Fruit fly (Drosophila melanogaster): ENCODE results near the gene SdicA.

SdicA gene

dm6 chrX:20240518-20241186, 38.9 kb upstream of the SdicA start:
- TF ChIP-seq cnc (optimal IDR thresholded peaks at IDR 0.05) = no peak
- TF ChIP-seq Clk (GFP tag; optimal IDR thresholded peaks at IDR 0.05) = no peak
- TF ChIP-seq toe (GFP tag; optimal IDR thresholded peaks at IDR 0.05) = no peak
- TF ChIP-seq kay (GFP tag; ENCODE audit: borderline replicate concordance) = no peak
- TF ChIP-seq CG33017 (tag; optimal IDR thresholded peaks at IDR 0.05) = no peak
- TF ChIP-seq CG7045 (GFP tag; optimal IDR thresholded peaks at IDR 0.05) = no peak
- TF ChIP-seq Crg-1 (GFP tag; optimal IDR thresholded peaks at IDR 0.05) = no peak
- TF ChIP-seq CG1620 (GFP tag; optimal IDR thresholded peaks at IDR 0.05) = no peak
- TF ChIP-seq CG11617 (GFP tag; optimal IDR thresholded peaks at IDR 0.05) = no peak
- TF ChIP-seq CG5204 (GFP tag; optimal IDR thresholded peaks at IDR 0.05) = no peak
- TF ChIP-seq cic (GFP tag; optimal IDR thresholded peaks at IDR 0.05) = no peak
- TF ChIP-seq bab1 (GFP tag; optimal IDR thresholded peaks at IDR 0.05) = no peak

dm6 chrX:20239608-20239941, 37.8 kb upstream of the SdicA start, which contains the start of gene obst-A:
Gene obst-A (plus strand): TSS chrX:20239855.
- TF ChIP-seq toe (GFP tag; optimal IDR thresholded peaks at IDR 0.05) (no peak), Hr96 (GFP tag; optimal IDR thresholded peaks at IDR 0.05) (no peak), CG14711 (tag; optimal IDR thresholded peaks at IDR 0.05) (no peak), CG5204 (GFP tag; optimal IDR thresholded peaks at IDR 0.05) (no peak), cnc (optimal IDR thresholded peaks at IDR 0.05) (no peak), CG11617 (GFP tag; optimal IDR thresholded peaks at IDR 0.05) (no peak), Crg-1 (GFP tag; optimal IDR thresholded peaks at IDR 0.05) (no peak), ovo (GFP tag; optimal IDR thresholded peaks at IDR 0.05) (no peak), tj (GFP tag; optimal IDR thresholded peaks at IDR 0.05) (no peak), CG7101 (tag; optimal IDR thresholded peaks at IDR 0.05) (no peak), CG33017 (tag; optimal IDR thresholded peaks at IDR 0.05) (no peak), bab1 (GFP tag; optimal IDR thresholded peaks at IDR 0.05) (no peak), pad (GFP tag; optimal IDR thresholded peaks at IDR 0.05) (no peak), Clk (GFP tag; optimal IDR thresholded peaks at IDR 0.05) (no peak), kay (GFP tag; ENCODE audit: borderline replicate concordance) (no peak), Mnt (GFP tag; optimal IDR thresholded peaks at IDR 0.05) (no peak), CG12768 (GFP tag; optimal IDR thresholded peaks at IDR 0.05) (no peak), CG7045 (GFP tag; optimal IDR thresholded peaks at IDR 0.05) (no peak), CG1620 (GFP tag; optimal IDR thresholded peaks at IDR 0.05) (no peak)

dm6 chrX:20238736-20239607, 37.2 kb upstream of the SdicA start:
- TF ChIP-seq ovo (GFP tag; optimal IDR thresholded peaks at IDR 0.05) (no peak), CG33017 (tag; optimal IDR thresholded peaks at IDR 0.05) (no peak), Mnt (GFP tag; optimal IDR thresholded peaks at IDR 0.05) (no peak), Crg-1 (GFP tag; optimal IDR thresholded peaks at IDR 0.05) (no peak), CG7101 (tag; optimal IDR thresholded peaks at IDR 0.05) (no peak), CG11617 (GFP tag; optimal IDR thresholded peaks at IDR 0.05) (no peak), toe (GFP tag; optimal IDR thresholded peaks at IDR 0.05) (no peak), CG5204 (GFP tag; optimal IDR thresholded peaks at IDR 0.05) (no peak), cnc (optimal IDR thresholded peaks at IDR 0.05) (no peak), CG14711 (tag; optimal IDR thresholded peaks at IDR 0.05) (no peak), Clk (GFP tag; optimal IDR thresholded peaks at IDR 0.05) (no peak), bab1 (GFP tag; optimal IDR thresholded peaks at IDR 0.05) (no peak), kay (GFP tag; ENCODE audit: borderline replicate concordance) (no peak), CG12768 (GFP tag; optimal IDR thresholded peaks at IDR 0.05) (no peak), CG7045 (GFP tag; optimal IDR thresholded peaks at IDR 0.05) (no peak), pad (GFP tag; optimal IDR thresholded peaks at IDR 0.05) (no peak), cic (GFP tag; optimal IDR thresholded peaks at IDR 0.05) (no peak), CG1620 (GFP tag; optimal IDR thresholded peaks at IDR 0.05) (no peak), tj (GFP tag; optimal IDR thresholded peaks at IDR 0.05) (no peak)

dm6 chrX:20237914-20238313, 36.2 kb upstream of the SdicA start:
- no peak for TF ChIP-seq cic (GFP tag; optimal IDR thresholded peaks at IDR 0.05)
- no peak for TF ChIP-seq CG12768 (GFP tag; optimal IDR thresholded peaks at IDR 0.05)
- TF ChIP-seq CG1620 (GFP tag; optimal IDR thresholded peaks at IDR 0.05) = no peak
- no peak for TF ChIP-seq Crg-1 (GFP tag; optimal IDR thresholded peaks at IDR 0.05)
- TF ChIP-seq CG14711 (tag; optimal IDR thresholded peaks at IDR 0.05) = no peak
- TF ChIP-seq ovo (GFP tag; optimal IDR thresholded peaks at IDR 0.05) = no peak
- no peak for TF ChIP-seq tj (GFP tag; optimal IDR thresholded peaks at IDR 0.05)
- no peak for TF ChIP-seq Mnt (GFP tag; optimal IDR thresholded peaks at IDR 0.05)
- TF ChIP-seq CG7045 (GFP tag; optimal IDR thresholded peaks at IDR 0.05) = no peak
- TF ChIP-seq CG33017 (tag; optimal IDR thresholded peaks at IDR 0.05) = no peak
- no peak for TF ChIP-seq kay (GFP tag; ENCODE audit: borderline replicate concordance)
- no peak for TF ChIP-seq CG7101 (tag; optimal IDR thresholded peaks at IDR 0.05)
- no peak for TF ChIP-seq toe (GFP tag; optimal IDR thresholded peaks at IDR 0.05)
- no peak for TF ChIP-seq pad (GFP tag; optimal IDR thresholded peaks at IDR 0.05)
- no peak for TF ChIP-seq Hr96 (GFP tag; optimal IDR thresholded peaks at IDR 0.05)
- no peak for TF ChIP-seq cnc (optimal IDR thresholded peaks at IDR 0.05)
- TF ChIP-seq Clk (GFP tag; optimal IDR thresholded peaks at IDR 0.05) = no peak
- TF ChIP-seq CG11617 (GFP tag; optimal IDR thresholded peaks at IDR 0.05) = no peak
- no peak for TF ChIP-seq bab1 (GFP tag; optimal IDR thresholded peaks at IDR 0.05)

dm6 chrX:20235794-20236513, 34.2 kb upstream of the SdicA start, which contains the start of gene sw:
Gene sw (minus strand): TSS chrX:20236382.
- TF ChIP-seq CG14711 (tag; optimal IDR thresholded peaks at IDR 0.05) = peak; percentile 13
- no peak for TF ChIP-seq Clk (GFP tag; optimal IDR thresholded peaks at IDR 0.05)
- no peak for TF ChIP-seq kay (GFP tag; ENCODE audit: borderline replicate concordance)
- TF ChIP-seq CG11617 (GFP tag; optimal IDR thresholded peaks at IDR 0.05) = peak; percentile 54
- peak; percentile 63 for TF ChIP-seq CG5204 (GFP tag; optimal IDR thresholded peaks at IDR 0.05)
- peak; percentile 53 for TF ChIP-seq toe (GFP tag; optimal IDR thresholded peaks at IDR 0.05)
- TF ChIP-seq Hr96 (GFP tag; optimal IDR thresholded peaks at IDR 0.05) = peak; percentile 71
- peak; percentile 69 for TF ChIP-seq bab1 (GFP tag; optimal IDR thresholded peaks at IDR 0.05)
- no peak for TF ChIP-seq Mnt (GFP tag; optimal IDR thresholded peaks at IDR 0.05)
- peak; percentile 17 for TF ChIP-seq CG7045 (GFP tag; optimal IDR thresholded peaks at IDR 0.05)
- TF ChIP-seq CG12768 (GFP tag; optimal IDR thresholded peaks at IDR 0.05) = peak; percentile 18
- TF ChIP-seq CG7101 (tag; optimal IDR thresholded peaks at IDR 0.05) = peak; percentile 57
- peak; percentile 52 for TF ChIP-seq ovo (GFP tag; optimal IDR thresholded peaks at IDR 0.05)
- TF ChIP-seq CG1620 (GFP tag; optimal IDR thresholded peaks at IDR 0.05) = peak; percentile 54
- no peak for TF ChIP-seq cnc (optimal IDR thresholded peaks at IDR 0.05)
- TF ChIP-seq tj (GFP tag; optimal IDR thresholded peaks at IDR 0.05) = no peak
- peak; percentile 33 for TF ChIP-seq pad (GFP tag; optimal IDR thresholded peaks at IDR 0.05)
